Worm (Caenorhabditis elegans) whole organism, L1 larva: ENCODE data around the gene D1022.3.

Experiments
- C04F5.9 ChIP-seq: sonication (generic microtip); optimal IDR thresholded peaks from 2 replicates; lab custom pipeline; 2016; ENCODE audit warnings: missing genetic modification characterization, missing compliant biosample characterization
- C16A3.4 ChIP-seq: fragments of 150-350 bp; optimal IDR thresholded peaks from 2 replicates; lab custom pipeline; 2014; ENCODE audit warnings: missing biosample characterization, missing genetic modification characterization
- F16B12.6 ChIP-seq: fragments of 150-350 bp; optimal IDR thresholded peaks from 2 replicates; lab custom pipeline; 2014; ENCODE audit warnings: missing biosample characterization, missing genetic modification characterization
- alr-1 ChIP-seq: fragments of 200-800 bp; sonication (Bioruptor generic); optimal IDR thresholded peaks from 2 replicates; lab custom pipeline; 2018; ENCODE audit warnings: borderline replicate concordance, mild to moderate bottlenecking, missing genetic modification characterization, missing compliant biosample characterization
- ama-1 ChIP-seq: fragments of 150-350 bp; optimal IDR thresholded peaks from 2 replicates; lab custom pipeline; 2014
- ceh-63 ChIP-seq: fragments of 200-800 bp; sonication (Bioruptor generic); optimal IDR thresholded peaks from 2 replicates; lab custom pipeline; 2018; ENCODE audit warnings: mild to moderate bottlenecking, missing genetic modification characterization, missing compliant biosample characterization
- ceh-8 ChIP-seq: fragments of 200-800 bp; sonication (Bioruptor generic); optimal IDR thresholded peaks from 2 replicates; lab custom pipeline; 2018; ENCODE audit warnings: mild to moderate bottlenecking, missing genetic modification characterization, moderate library complexity, missing compliant biosample characterization
- ceh-88 ChIP-seq: fragments of 200-800 bp; sonication (Bioruptor generic); IDR thresholded peaks from 2 replicates; pipeline ENCODE4 v1.3.6; 2022; ENCODE audit warnings: missing genetic modification characterization, missing compliant biosample characterization
- ceh-90 ChIP-seq: sonication (generic microtip); optimal IDR thresholded peaks from 2 replicates; lab custom pipeline; 2016; ENCODE audit warnings: missing genetic modification characterization, missing compliant biosample characterization
- dpl-1 ChIP-seq, 3 experiments: fragments of 150-350 bp in 2 of 3; sonication (generic microtip) in 1 of 3; optimal IDR thresholded peaks; 2 replicates each; lab custom pipeline; 2014 to 2017; ENCODE audit warnings: missing biosample characterization in 3 of 3, missing genetic modification characterization in 3 of 3, missing genetic modification reagents in 3 of 3
- dsc-1 ChIP-seq: sonication (generic microtip); optimal IDR thresholded peaks from 2 replicates; lab custom pipeline; 2016; ENCODE audit warnings: mild to moderate bottlenecking, missing genetic modification characterization, missing compliant biosample characterization
- efl-1 ChIP-seq, 4 experiments: fragments of 150-350 bp; optimal IDR thresholded peaks in 3 of 4; peaks in 1 of 4; 1 replicate in 1 of 4; 2 replicates in 3 of 4; lab custom pipeline; 2014; ENCODE audit warnings: missing biosample characterization in 2 of 4, missing genetic modification characterization in 2 of 4, missing genetic modification reagents in 2 of 4
- egl-13 ChIP-seq: sonication (generic microtip); optimal IDR thresholded peaks from 2 replicates; lab custom pipeline; 2016; ENCODE audit warnings: missing genotype, missing genetic modification reagents, missing genetic modification characterization, missing compliant biosample characterization
- elt-2 ChIP-seq: sonication (generic microtip); optimal IDR thresholded peaks from 2 replicates; lab custom pipeline; 2016; ENCODE audit warnings: missing genetic modification characterization, mild to moderate bottlenecking, inconsistent platforms, missing compliant biosample characterization, missing genetic modification reagents
- elt-3 ChIP-seq, 6 experiments: fragments of 150-350 bp in 1 of 6; sonication (generic microtip); optimal IDR thresholded peaks; 2 replicates each; lab custom pipeline; 2017 to 2018; ENCODE audit warnings: missing biosample characterization in 6 of 6, missing genetic modification characterization in 6 of 6, inconsistent platforms in 1 of 6
- ets-5 ChIP-seq: fragments of 200-800 bp; sonication (Bioruptor generic); IDR thresholded peaks from 2 replicates; pipeline ENCODE4 v1.3.6; 2022; ENCODE audit warnings: missing genetic modification characterization, missing compliant biosample characterization
- fkh-8 ChIP-seq: sonication (generic microtip); optimal IDR thresholded peaks from 2 replicates; lab custom pipeline; 2016; ENCODE audit warnings: mild to moderate bottlenecking, missing genetic modification characterization, missing compliant biosample characterization
- hpl-2 ChIP-seq: fragments of 150-350 bp; optimal IDR thresholded peaks from 2 replicates; lab custom pipeline; 2014; ENCODE audit warnings: missing biosample characterization, missing genetic modification reagents, missing genetic modification characterization
- irx-1 ChIP-seq: sonication (generic microtip); optimal IDR thresholded peaks from 2 replicates; lab custom pipeline; 2016; ENCODE audit warnings: missing genetic modification characterization, missing compliant biosample characterization
- jun-1 ChIP-seq: fragments of 150-350 bp; optimal IDR thresholded peaks from 2 replicates; lab custom pipeline; 2014; ENCODE audit warnings: missing biosample characterization, missing genetic modification reagents, missing genetic modification characterization
- lin-13 ChIP-seq: fragments of 150-350 bp; optimal IDR thresholded peaks from 2 replicates; lab custom pipeline; 2014; ENCODE audit warnings: missing biosample characterization, missing genetic modification reagents, missing genetic modification characterization
- lin-15B ChIP-seq: fragments of 150-350 bp; sonication (generic microtip); optimal IDR thresholded peaks from 3 replicates; lab custom pipeline; 2014; ENCODE audit warnings: missing biosample characterization, missing genetic modification characterization
- lin-39 ChIP-seq: fragments of 150-350 bp; optimal IDR thresholded peaks from 2 replicates; lab custom pipeline; 2014; ENCODE audit warnings: missing biosample characterization, missing genetic modification reagents, missing genetic modification characterization
- lir-3 ChIP-seq: sonication (generic microtip); optimal IDR thresholded peaks from 2 replicates; lab custom pipeline; 2016; ENCODE audit warnings: mild to moderate bottlenecking, missing genetic modification characterization, moderate library complexity, missing compliant biosample characterization; ENCODE audit not compliant: poor library complexity
- mab-9 ChIP-seq: fragments of 200-800 bp; sonication (Bioruptor generic); IDR thresholded peaks from 2 replicates; pipeline ENCODE4 v1.3.6; 2022; ENCODE audit warnings: missing genetic modification reagents, missing genetic modification characterization, missing compliant biosample characterization
- mdl-1 ChIP-seq, 2 experiments: fragments of 150-350 bp; optimal IDR thresholded peaks; 2 replicates each; lab custom pipeline; 2014 to 2017; ENCODE audit warnings: missing biosample characterization in 2 of 2, missing genetic modification characterization in 2 of 2, inconsistent platforms in 1 of 2
- mep-1 ChIP-seq: fragments of 150-350 bp; optimal IDR thresholded peaks from 2 replicates; lab custom pipeline; 2014; ENCODE audit warnings: missing biosample characterization, missing genetic modification characterization
- nhr-12 ChIP-seq: sonication (generic microtip); optimal IDR thresholded peaks from 2 replicates; lab custom pipeline; 2017; ENCODE audit warnings: missing biosample characterization, missing genetic modification characterization
- nhr-19 ChIP-seq: fragments of 200-800 bp; sonication (Bioruptor generic); conservative IDR thresholded peaks from 2 replicates; pipeline ENCODE4 v1.3.6; 2022; ENCODE audit warnings: missing genetic modification characterization, missing compliant biosample characterization
- nhr-20 ChIP-seq: sonication (generic microtip); optimal IDR thresholded peaks from 2 replicates; lab custom pipeline; 2016; ENCODE audit warnings: mild to moderate bottlenecking, missing genetic modification characterization, missing compliant biosample characterization
- nhr-237 ChIP-seq: fragments of 150-350 bp; optimal IDR thresholded peaks from 2 replicates; lab custom pipeline; 2014; ENCODE audit warnings: missing biosample characterization, missing genetic modification characterization
- nhr-28 ChIP-seq: fragments of 150-350 bp; optimal IDR thresholded peaks from 2 replicates; lab custom pipeline; 2014; ENCODE audit warnings: missing biosample characterization, missing genetic modification characterization
- nhr-47 ChIP-seq: sonication (generic microtip); optimal IDR thresholded peaks from 2 replicates; lab custom pipeline; 2016; ENCODE audit warnings: mild to moderate bottlenecking, missing genetic modification characterization, moderate library complexity, missing compliant biosample characterization
- nhr-71 ChIP-seq: sonication (generic microtip); optimal IDR thresholded peaks from 2 replicates; lab custom pipeline; 2016; ENCODE audit warnings: mild to moderate bottlenecking, missing genetic modification characterization, moderate library complexity, missing compliant biosample characterization
- nhr-76 ChIP-seq: sonication (generic microtip); optimal IDR thresholded peaks from 2 replicates; lab custom pipeline; 2017; ENCODE audit warnings: missing biosample characterization, missing genetic modification characterization
- nhr-77 ChIP-seq: fragments of 150-350 bp; optimal IDR thresholded peaks from 2 replicates; lab custom pipeline; 2014; ENCODE audit warnings: missing biosample characterization, missing genetic modification characterization
- nhr-90 ChIP-seq: sonication (generic microtip); optimal IDR thresholded peaks from 2 replicates; lab custom pipeline; 2016; ENCODE audit warnings: mild to moderate bottlenecking, missing genetic modification characterization, missing compliant biosample characterization; ENCODE audit not compliant: poor library complexity
- pax-3 ChIP-seq: fragments of 200-800 bp; sonication (Bioruptor generic); optimal IDR thresholded peaks from 2 replicates; lab custom pipeline; 2018; ENCODE audit warnings: mild to moderate bottlenecking, missing genetic modification characterization, moderate library complexity, missing compliant biosample characterization
- pqm-1 ChIP-seq: sonication (generic microtip); optimal IDR thresholded peaks from 3 replicates; lab custom pipeline; 2017; ENCODE audit warnings: missing biosample characterization, missing genetic modification characterization
- rnt-1 ChIP-seq: sonication (generic microtip); optimal IDR thresholded peaks from 2 replicates; lab custom pipeline; 2016; ENCODE audit warnings: mild to moderate bottlenecking, missing genetic modification characterization, moderate library complexity, missing compliant biosample characterization
- skn-1 ChIP-seq: fragments of 150-350 bp; optimal IDR thresholded peaks from 2 replicates; lab custom pipeline; 2014; ENCODE audit warnings: missing biosample characterization, missing genetic modification characterization
- snu-23 ChIP-seq: sonication (generic microtip); optimal IDR thresholded peaks from 2 replicates; lab custom pipeline; 2016; ENCODE audit warnings: missing genetic modification characterization, missing compliant biosample characterization
- sox-4 ChIP-seq: sonication (generic microtip); optimal IDR thresholded peaks from 2 replicates; lab custom pipeline; 2016; ENCODE audit warnings: missing genetic modification characterization, missing compliant biosample characterization
- sptf-1 ChIP-seq: fragments of 150-350 bp; optimal IDR thresholded peaks from 2 replicates; lab custom pipeline; 2014; ENCODE audit warnings: missing biosample characterization, missing genetic modification characterization
- tbx-2 ChIP-seq: sonication (generic microtip); optimal IDR thresholded peaks from 2 replicates; lab custom pipeline; 2016; ENCODE audit warnings: missing genetic modification characterization, missing compliant biosample characterization
- tlp-1 ChIP-seq: fragments of 150-350 bp; optimal IDR thresholded peaks from 2 replicates; lab custom pipeline; 2014; ENCODE audit warnings: missing biosample characterization, missing genetic modification characterization
- unc-30 ChIP-seq: sonication (generic microtip); optimal IDR thresholded peaks from 2 replicates; lab custom pipeline; 2017; ENCODE audit warnings: missing biosample characterization, missing genetic modification characterization
- unc-62 ChIP-seq: fragments of 150-350 bp; optimal IDR thresholded peaks from 2 replicates; lab custom pipeline; 2014; ENCODE audit warnings: missing biosample characterization, missing genetic modification reagents, missing genetic modification characterization
- unc-98 ChIP-seq: fragments of 200-800 bp; sonication (Bioruptor generic); IDR thresholded peaks from 2 replicates; pipeline ENCODE4 v1.3.6; 2022; ENCODE audit warnings: missing genetic modification characterization, missing compliant biosample characterization
- vab-15 ChIP-seq: sonication (generic microtip); optimal IDR thresholded peaks from 2 replicates; lab custom pipeline; 2017; ENCODE audit warnings: missing genotype, mild to moderate bottlenecking, missing genetic modification characterization, missing compliant biosample characterization
- ztf-11 ChIP-seq, 2 experiments: sonication (generic microtip); optimal IDR thresholded peaks; 2 replicates each; lab custom pipeline; 2016 to 2017; ENCODE audit warnings: missing genetic modification characterization in 2 of 2, missing biosample characterization in 1 of 2, missing compliant biosample characterization in 1 of 2

Gene D1022.3

DNA sequence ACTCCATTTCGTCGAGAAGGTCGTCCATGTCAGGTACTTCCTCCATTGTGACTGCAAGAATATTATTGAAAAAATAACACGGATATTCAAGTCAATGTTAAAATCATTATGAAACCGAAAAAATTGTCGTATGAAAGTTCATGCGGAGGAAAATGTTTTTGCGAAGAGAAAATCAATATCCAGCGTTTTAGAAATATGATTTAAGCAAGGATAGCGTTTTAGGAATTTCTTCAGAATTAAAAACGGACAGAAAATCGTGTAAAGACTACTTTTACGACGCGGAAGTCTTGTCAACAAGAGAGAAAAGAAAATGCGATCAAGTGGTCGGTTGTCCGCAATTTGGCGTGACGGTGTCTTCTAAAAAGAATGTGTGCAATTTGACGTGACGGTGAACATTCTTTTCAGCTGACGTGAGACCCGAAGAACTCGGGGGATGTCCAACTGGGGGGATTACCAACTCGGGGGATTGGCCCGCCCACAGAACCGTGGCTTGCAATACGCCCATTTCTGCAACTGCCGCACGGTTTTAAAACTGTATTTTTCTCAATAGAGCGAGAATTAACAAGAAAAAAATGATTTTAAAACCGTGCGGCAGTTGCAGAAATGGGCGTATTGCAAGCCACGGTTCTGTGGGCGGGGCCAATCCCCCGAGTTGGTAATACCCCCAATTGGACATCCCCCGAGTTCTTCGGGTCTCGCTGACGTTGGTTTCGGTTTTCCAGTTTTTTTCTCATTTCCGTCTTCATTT, 22.6 kb upstream of the D1022.3 start, which contains the start of the genes aka-1 and ubc-6 (continued):
- TF ChIP-seq egl-13 (tag; lab: Kevin White, UChicago) (peak; percentile 68), jun-1 (peak; percentile 78), vab-15 (no peak), ama-1 (lab: Kevin White, UChicago) (no peak), mdl-1 (tag; optimal IDR thresholded peaks at IDR 0.05; lab: Kevin White, UChicago) (peak in 1 of 2 experiments; percentile 36), snu-23 (GFP tag; lab: Kevin White, UChicago) (peak; percentile 89), lin-15B (peak; percentile 61), efl-1 (optimal IDR thresholded peaks at IDR 0.05; lab: Kevin White, UChicago) (peak; percentile 74 to 76), efl-1 (GFP tag; optimal IDR thresholded peaks at IDR 0.05 in 1 of 2; lab: Kevin White, UChicago) (peak; percentile 67 to 96), dsc-1 (peak; percentile 66), nhr-237 (tag; lab: Kevin White, UChicago) (no peak), ztf-11 (tag; optimal IDR thresholded peaks at IDR 0.05; lab: Kevin White, UChicago) (peak in 1 of 2 experiments; percentile 70), tbx-2 (tag; lab: Kevin White, UChicago) (peak; percentile 86), skn-1 (tag; lab: Kevin White, UChicago) (peak; percentile 48), sox-4 (peak; percentile 57), unc-62 (GFP tag; lab: Kevin White, UChicago) (no peak), mab-9 (GFP tag; lab: Robert Waterston, UW) (peak; percentile 84), nhr-77 (tag; lab: Kevin White, UChicago) (peak; percentile 82), nhr-12 (tag; lab: Kevin White, UChicago) (no peak), alr-1 (no peak), dpl-1 (GFP tag; optimal IDR thresholded peaks at IDR 0.05; lab: Kevin White, UChicago) (peak; percentile 56 to 71 (median 67)), pqm-1 (tag; lab: Kevin White, UChicago) (no peak), nhr-76 (tag; lab: Kevin White, UChicago) (peak; percentile 30), nhr-90 (tag; lab: Kevin White, UChicago) (peak; percentile 91), elt-2 (tag; lab: Kevin White, UChicago) (peak; percentile 57), ceh-90 (no peak), fkh-8 (tag; lab: Kevin White, UChicago) (peak; percentile 78), nhr-71 (tag; lab: Kevin White, UChicago) (peak; percentile 91), elt-3 (tag; optimal IDR thresholded peaks at IDR 0.05; lab: Kevin White, UChicago) (peak in 1 of 6 experiments; percentile 45), ceh-8 (GFP tag; lab: Kevin White, UChicago) (peak; percentile 59), F16B12.6 (tag; lab: Kevin White, UChicago) (peak; percentile 93), rnt-1 (peak; percentile 83), lin-39 (tag; lab: Kevin White, UChicago) (no peak), lin-13 (GFP tag; lab: Kevin White, UChicago) (peak; percentile 54), ets-5 (GFP tag; lab: Robert Waterston, UW) (no peak), pax-3 (tag; lab: Kevin White, UChicago) (peak; percentile 79), unc-30 (tag; lab: Kevin White, UChicago) (no peak), nhr-28 (tag; lab: Kevin White, UChicago) (no peak), C16A3.4 (tag; lab: Kevin White, UChicago) (peak; percentile 78), C04F5.9 (tag; lab: Kevin White, UChicago) (peak; percentile 35), nhr-19 (peak; percentile 92), hpl-2 (GFP tag; lab: Kevin White, UChicago) (no peak), ceh-63 (GFP tag; lab: Kevin White, UChicago) (no peak), unc-98 (no peak), irx-1 (peak; percentile 31), mep-1 (tag; lab: Kevin White, UChicago) (peak; percentile 80), lir-3 (peak; percentile 71), tlp-1 (tag; lab: Kevin White, UChicago) (no peak), sptf-1 (tag; lab: Kevin White, UChicago) (no peak), nhr-20 (tag; lab: Kevin White, UChicago) (peak; percentile 88), ceh-88 (GFP tag; lab: Robert Waterston, UW) (peak; percentile 72), nhr-47 (tag; lab: Kevin White, UChicago) (peak; percentile 92)
